Worm (Caenorhabditis elegans): ENCODE data around the gene F33G12.7.
A peak's percentile ranks its signal among the peaks of the same experiment; 100 is the strongest.

Gene F33G12.7

DNA sequence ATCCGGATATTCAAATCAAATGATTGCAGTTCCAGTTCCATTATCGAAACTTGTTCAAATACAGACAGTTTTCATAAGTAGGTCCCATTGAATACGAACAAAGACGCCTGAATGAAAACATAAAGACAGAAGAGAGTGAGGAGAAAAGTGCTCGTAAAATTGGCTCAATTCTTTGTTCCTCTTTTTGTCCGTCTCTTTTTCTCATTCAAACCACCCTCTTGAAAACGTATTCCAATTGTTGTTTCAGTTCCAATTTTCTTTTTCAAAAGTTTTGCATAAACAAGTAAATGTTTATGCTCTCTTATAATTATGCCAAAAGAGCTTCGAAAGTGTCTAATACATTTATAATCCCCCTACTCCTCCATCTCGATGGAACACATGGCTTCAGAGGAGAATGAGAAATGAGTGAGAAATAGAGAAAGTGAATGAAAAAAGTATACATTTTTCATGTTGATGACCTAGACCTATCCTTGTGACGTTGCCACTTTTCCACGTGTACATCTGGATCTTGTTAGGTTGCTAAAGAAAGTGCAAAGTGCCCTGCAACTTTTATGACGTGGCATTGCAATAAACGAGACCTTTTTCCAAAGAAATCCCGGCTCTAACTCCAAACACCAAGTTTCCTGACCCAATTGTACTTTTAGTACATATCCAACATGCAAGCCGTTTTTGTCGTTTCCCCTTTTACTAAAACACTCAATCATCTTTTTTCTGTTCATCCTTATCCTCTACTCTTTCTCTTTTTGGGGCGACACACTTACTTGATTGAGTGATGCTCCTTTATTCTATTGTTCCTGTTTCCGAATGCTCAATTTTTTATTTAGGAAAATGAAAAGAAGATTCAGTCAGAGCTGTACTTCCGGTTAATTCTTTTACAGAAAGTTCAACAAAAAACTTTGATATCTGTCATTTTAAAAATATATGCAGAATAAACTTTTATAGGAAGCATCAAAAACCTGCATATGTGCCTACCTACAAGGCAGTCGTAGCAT lies 6.0 kb upstream of the F33G12.7 start:
- TF ChIP-seq xbp-1 (tag; optimal IDR thresholded peaks at IDR 0.05) (no peak), fkh-10 (GFP tag; optimal IDR thresholded peaks at IDR 0.05) (peak; percentile 87), lin-14 (GFP tag; optimal IDR thresholded peaks at IDR 0.05) (peak; percentile 58)

DNA sequence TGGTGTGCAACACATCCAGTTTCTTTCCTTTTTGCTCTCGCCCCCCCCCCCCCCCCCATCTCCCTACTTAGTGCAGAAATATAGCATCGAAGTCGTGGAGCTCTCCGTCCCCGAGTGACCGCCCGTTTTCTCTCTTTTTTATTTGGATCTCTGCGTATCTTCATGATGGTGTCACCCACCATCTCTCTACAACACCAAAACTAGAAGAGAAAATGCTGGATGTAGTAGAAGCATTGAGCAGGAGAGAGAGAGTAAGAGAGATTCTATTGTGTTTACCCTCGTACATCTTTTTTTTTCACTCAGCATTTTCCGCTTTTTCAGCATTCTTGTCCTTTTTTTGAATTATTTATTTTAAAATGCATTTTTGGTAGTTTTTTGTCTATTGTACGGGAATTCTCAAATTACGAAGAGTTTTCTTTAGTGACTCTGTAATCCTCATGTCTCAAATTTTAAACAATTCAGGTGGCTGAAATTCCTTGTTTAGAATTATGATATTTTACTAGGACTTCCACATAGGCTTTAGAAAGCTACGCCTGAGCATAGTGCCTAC lies 2.0 kb upstream of the F33G12.7 start:
- no peak for TF ChIP-seq lin-39 (tag; optimal IDR thresholded peaks at IDR 0.05)
- no peak for TF ChIP-seq lin-35 (GFP tag; optimal IDR thresholded peaks at IDR 0.05)
- TF ChIP-seq skn-1 (tag; optimal IDR thresholded peaks at IDR 0.05): no peak
- peak; percentile 8 for TF ChIP-seq mep-1 (tag; optimal IDR thresholded peaks at IDR 0.05)
- no peak for TF ChIP-seq ceh-90 (tag; optimal IDR thresholded peaks at IDR 0.05)
- no peak for TF ChIP-seq hpl-2 (GFP tag; optimal IDR thresholded peaks at IDR 0.05)
- TF ChIP-seq hlh-17 (GFP tag; optimal IDR thresholded peaks at IDR 0.05; ENCODE audit: borderline replicate concordance): no peak
- peak; percentile 57 for TF ChIP-seq unc-86 (tag; optimal IDR thresholded peaks at IDR 0.05)
- no peak for TF ChIP-seq ceh-88 (GFP tag; IDR thresholded peaks at IDR 0.05)
- TF ChIP-seq pag-3 (tag; optimal IDR thresholded peaks at IDR 0.05; ENCODE audit: borderline replicate concordance, insufficient read depth): no peak
- no peak for TF ChIP-seq aha-1 (tag; optimal IDR thresholded peaks at IDR 0.05)
- TF ChIP-seq efl-1 (optimal IDR thresholded peaks at IDR 0.05): no peak
- TF ChIP-seq efl-1 (GFP tag; optimal IDR thresholded peaks at IDR 0.05 in 1 of 2): peak in 1 of 2 experiments; percentile 62
- TF ChIP-seq elt-3 (tag; optimal IDR thresholded peaks at IDR 0.05): no peak
- TF ChIP-seq lin-14 (GFP tag; optimal IDR thresholded peaks at IDR 0.05): peak; percentile 78
- TF ChIP-seq mab-9 (GFP tag; IDR thresholded peaks at IDR 0.05): no peak
- TF ChIP-seq zag-1 (tag; optimal IDR thresholded peaks at IDR 0.05): no peak
- no peak for TF ChIP-seq ets-5 (GFP tag; IDR thresholded peaks at IDR 0.05)
- TF ChIP-seq fkh-10 (GFP tag; optimal IDR thresholded peaks at IDR 0.05): peak; percentile 63
- no peak for TF ChIP-seq unc-130 (tag; optimal IDR thresholded peaks at IDR 0.05)
- TF ChIP-seq nhr-85 (tag): no peak
- TF ChIP-seq C34B4.2 (tag; optimal IDR thresholded peaks at IDR 0.05): no peak
- no peak for TF ChIP-seq grh-1 (GFP tag; IDR thresholded peaks at IDR 0.05)
- TF ChIP-seq ceh-82 (tag; optimal IDR thresholded peaks at IDR 0.05): peak in 1 of 3 experiments; percentile 47
- TF ChIP-seq lin-15B (tag; optimal IDR thresholded peaks at IDR 0.05): no peak
- TF ChIP-seq ceh-8 (GFP tag; optimal IDR thresholded peaks at IDR 0.05): no peak
- TF ChIP-seq snu-23 (GFP tag; optimal IDR thresholded peaks at IDR 0.05): peak; percentile 8
- TF ChIP-seq vab-15 (tag; optimal IDR thresholded peaks at IDR 0.05): no peak
- no peak for TF ChIP-seq mef-2 (tag; optimal IDR thresholded peaks at IDR 0.05)
- peak in 1 of 2 experiments; percentile 28 for TF ChIP-seq lsy-2 (tag; optimal IDR thresholded peaks at IDR 0.05)
- TF ChIP-seq dpl-1 (GFP tag; optimal IDR thresholded peaks at IDR 0.05): no peak
- TF ChIP-seq sox-4 (tag; optimal IDR thresholded peaks at IDR 0.05): no peak
- no peak for TF ChIP-seq F16B12.6 (tag; optimal IDR thresholded peaks at IDR 0.05)
- TF ChIP-seq fkh-8 (tag; optimal IDR thresholded peaks at IDR 0.05): peak; percentile 36
- no peak for TF ChIP-seq pax-3 (tag; optimal IDR thresholded peaks at IDR 0.05)
- TF ChIP-seq ceh-63 (GFP tag; optimal IDR thresholded peaks at IDR 0.05): no peak
- TF ChIP-seq nhr-71 (tag; optimal IDR thresholded peaks at IDR 0.05): peak; percentile 14
- TF ChIP-seq unc-98 (GFP tag; IDR thresholded peaks at IDR 0.05): no peak
- no peak for TF ChIP-seq unc-62 (GFP tag; optimal IDR thresholded peaks at IDR 0.05)

Data from whole organism, L1 larva.